Worm (Caenorhabditis elegans) whole organism, midembryonic: ENCODE measurements around the gene M110.8.

ENCODE experiments used
- T22C8.4 ChIP-seq: fragments of 200-800 bp; sonication (Bioruptor generic); IDR thresholded peaks from 2 replicates; pipeline ENCODE4 v1.3.6; 2022; ENCODE audit warnings: missing genetic modification characterization, missing compliant biosample characterization
- cog-1 ChIP-seq: sonication (generic microtip); optimal IDR thresholded peaks from 2 replicates; lab custom pipeline; 2016; ENCODE audit warnings: missing genetic modification characterization, missing compliant biosample characterization
- flt-1 ChIP-seq: fragments of 200-800 bp; sonication (Bioruptor generic); IDR thresholded peaks from 2 replicates; pipeline ENCODE4 v1.3.6; 2022; ENCODE audit warnings: missing genetic modification characterization, missing compliant biosample characterization
- klf-2 ChIP-seq: fragments of 200-800 bp; sonication (Bioruptor generic); conservative IDR thresholded peaks from 2 replicates; pipeline ENCODE4 v1.3.6; 2022; ENCODE audit warnings: missing genetic modification reagents, missing genetic modification characterization, missing compliant biosample characterization
- med-1 ChIP-seq: sonication (generic microtip); optimal IDR thresholded peaks from 2 replicates; lab custom pipeline; 2017; ENCODE audit warnings: missing genetic modification characterization, mild to moderate bottlenecking, missing compliant biosample characterization, antibody characterized with exemption, missing genetic modification reagents; ENCODE audit not compliant: insufficient read depth
- ref-1 ChIP-seq: fragments of 200-800 bp; sonication (Bioruptor generic); conservative IDR thresholded peaks from 2 replicates; pipeline ENCODE4 v1.3.6; 2022; ENCODE audit warnings: missing genetic modification reagents, missing genetic modification characterization, missing compliant biosample characterization
- tab-1 ChIP-seq: fragments of 200-800 bp; sonication (Bioruptor generic); IDR thresholded peaks from 2 replicates; pipeline ENCODE4 v1.3.6; 2022; ENCODE audit warnings: missing genetic modification characterization, missing compliant biosample characterization
- ztf-23 ChIP-seq: fragments of 200-800 bp; sonication (Bioruptor generic); IDR thresholded peaks from 2 replicates; pipeline ENCODE4 v1.3.6; 2022; ENCODE audit warnings: missing genetic modification reagents, missing genetic modification characterization, missing compliant biosample characterization
- ztf-29 ChIP-seq: fragments of 200-800 bp; sonication (Bioruptor generic); IDR thresholded peaks from 2 replicates; pipeline ENCODE4 v1.3.6; 2022; ENCODE audit warnings: missing genetic modification reagents, missing genetic modification characterization, missing compliant biosample characterization

M110.8 gene

DNA sequence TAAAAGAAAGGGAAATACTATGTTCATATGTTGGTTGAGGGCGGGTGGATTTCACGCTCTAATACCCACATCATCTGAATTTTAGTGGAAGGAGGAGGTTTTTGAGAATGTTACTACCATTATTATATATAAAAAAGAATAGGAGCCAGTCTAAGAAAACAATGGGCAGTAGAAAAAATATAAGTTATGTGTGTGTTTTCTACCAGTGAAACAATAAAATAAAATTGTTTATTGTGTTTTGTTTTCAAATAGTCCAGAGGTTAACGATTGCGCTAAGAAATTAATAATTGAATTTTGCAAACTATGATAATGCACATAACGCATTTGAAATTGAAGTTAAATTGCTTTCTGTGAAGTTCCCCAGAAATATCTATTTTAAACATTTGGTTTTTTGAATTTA, at the start of gene M110.8:
Gene M110.8, minus strand, starts transcription at position 101 of the 400 bp plus-strand sequence.
- TF ChIP-seq cog-1 (tag; lab: Kevin White, UChicago) (no peak), flt-1 (GFP tag; lab: Robert Waterston, UW) (no peak), ztf-23 (no peak), klf-2 (GFP tag; lab: Robert Waterston, UW) (no peak), ref-1 (GFP tag; lab: Robert Waterston, UW) (no peak), med-1 (GFP tag; lab: Kevin White, UChicago) (no peak), T22C8.4 (GFP tag; lab: Robert Waterston, UW) (no peak), ztf-29 (GFP tag; lab: Robert Waterston, UW) (no peak), tab-1 (GFP tag; lab: Robert Waterston, UW) (no peak)

DNA sequence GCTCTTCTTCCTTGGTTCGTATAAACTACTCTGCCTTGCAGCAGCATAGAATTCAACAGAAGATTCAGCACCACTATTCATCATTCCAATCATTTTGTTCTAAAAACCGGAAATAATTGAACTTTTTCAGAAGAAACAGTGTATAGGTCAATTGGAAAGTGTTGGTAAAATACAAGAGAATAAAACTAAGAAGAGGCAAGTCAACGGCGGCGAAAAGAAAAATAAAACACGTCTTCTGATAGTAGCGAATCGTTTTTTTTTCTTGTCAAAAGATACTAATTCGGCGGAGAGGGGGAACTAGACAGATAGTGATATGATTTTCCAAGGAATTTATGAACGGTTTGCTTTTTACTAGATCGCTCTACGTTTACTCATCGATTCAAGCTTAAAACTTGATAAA, 49.7 kb upstream of the M110.8 start, which contains the start of gene F35C11.6:
Gene F35C11.6, minus strand, starts transcription at position 101 of the 400 bp plus-strand sequence.
- TF ChIP-seq ztf-23 (no peak), T22C8.4 (GFP tag; lab: Robert Waterston, UW) (no peak), ref-1 (GFP tag; lab: Robert Waterston, UW) (no peak), flt-1 (GFP tag; lab: Robert Waterston, UW) (no peak), klf-2 (GFP tag; lab: Robert Waterston, UW) (no peak), med-1 (GFP tag; lab: Kevin White, UChicago) (no peak), ztf-29 (GFP tag; lab: Robert Waterston, UW) (no peak), tab-1 (GFP tag; lab: Robert Waterston, UW) (no peak), cog-1 (tag; lab: Kevin White, UChicago) (no peak)

DNA sequence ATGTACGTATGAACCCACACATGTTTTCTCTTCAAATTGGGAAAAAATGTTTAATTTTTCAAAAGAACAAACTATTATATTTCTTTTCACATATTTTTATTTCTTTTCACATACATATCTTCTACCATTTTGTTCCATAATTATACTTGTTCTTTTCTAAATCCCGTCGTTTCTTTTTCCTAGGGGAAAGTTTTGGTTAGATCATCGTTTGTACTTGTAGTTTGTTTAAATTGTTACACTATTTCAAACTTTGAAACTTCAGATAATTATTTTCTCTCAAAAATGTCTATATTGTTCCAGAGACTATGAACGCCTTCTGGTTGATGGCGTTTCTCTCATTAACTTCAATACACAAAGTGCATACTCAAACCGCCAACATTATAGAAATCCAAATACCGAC, 46.6 kb upstream of the M110.8 start, which contains the start of gene F35C11.7:
Gene F35C11.7, plus strand, starts transcription at position 301 of the 400 bp plus-strand sequence.
- no peak for TF ChIP-seq tab-1 (GFP tag; lab: Robert Waterston, UW)

DNA sequence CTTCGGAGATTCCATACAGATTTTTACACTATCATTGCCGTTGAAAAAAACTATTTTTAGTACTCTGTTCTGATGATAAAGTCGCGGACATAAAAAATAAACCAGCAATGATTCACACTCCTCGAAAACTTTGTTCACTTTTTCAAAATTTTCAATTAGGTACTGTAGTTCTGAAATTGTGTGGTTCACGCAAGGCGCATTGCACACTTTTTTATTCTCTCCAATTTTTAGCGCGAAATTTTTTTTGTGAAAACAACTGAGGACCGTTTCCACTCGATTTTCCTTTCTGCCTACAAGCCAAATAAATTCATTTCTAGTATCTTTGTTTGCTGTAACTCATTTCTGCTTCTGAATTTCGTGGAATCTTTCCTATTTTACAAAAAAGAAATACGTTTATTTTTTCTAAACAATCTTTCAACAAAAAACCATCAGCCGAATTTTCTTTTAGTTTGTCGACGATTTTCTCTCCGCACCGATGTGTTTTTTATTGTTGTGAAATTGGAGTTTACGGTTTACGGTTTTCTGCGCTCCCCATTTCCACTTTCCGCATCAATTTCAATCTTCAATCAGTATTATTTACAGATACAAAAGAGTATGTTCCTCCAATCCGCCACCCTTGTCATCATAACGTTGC, 43.9 kb upstream of the M110.8 start, which contains the start of gene F35C11.5:
Gene F35C11.5, plus strand, starts transcription at position 584 of the 634 bp plus-strand sequence.
- no peak for TF ChIP-seq ref-1 (GFP tag; lab: Robert Waterston, UW)

DNA sequence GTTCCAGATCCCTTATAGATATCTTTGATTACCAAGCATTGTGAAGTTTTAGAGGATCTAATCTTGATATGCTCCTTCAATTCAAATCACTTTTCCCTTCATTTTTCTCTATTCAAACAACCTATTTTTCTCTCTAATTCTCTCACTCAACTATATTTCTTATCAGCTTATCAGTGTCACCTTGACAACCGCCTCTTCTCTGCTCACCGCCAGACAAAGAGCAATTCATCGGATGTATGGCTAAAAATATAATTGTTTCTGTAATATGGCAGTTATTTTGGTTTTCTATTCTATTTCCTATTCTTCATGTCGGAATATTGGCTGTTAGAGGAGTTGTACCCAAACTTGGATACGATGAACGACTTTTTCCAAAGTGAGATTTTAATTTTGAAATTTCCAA, 40.3 kb upstream of the M110.8 start:
- TF ChIP-seq klf-2 (GFP tag; lab: Robert Waterston, UW) (no peak), tab-1 (GFP tag; lab: Robert Waterston, UW) (no peak), ztf-29 (GFP tag; lab: Robert Waterston, UW) (no peak), med-1 (GFP tag; lab: Kevin White, UChicago) (no peak), ref-1 (GFP tag; lab: Robert Waterston, UW) (no peak), flt-1 (GFP tag; lab: Robert Waterston, UW) (no peak), ztf-23 (no peak), cog-1 (tag; lab: Kevin White, UChicago) (no peak), T22C8.4 (GFP tag; lab: Robert Waterston, UW) (no peak)

DNA sequence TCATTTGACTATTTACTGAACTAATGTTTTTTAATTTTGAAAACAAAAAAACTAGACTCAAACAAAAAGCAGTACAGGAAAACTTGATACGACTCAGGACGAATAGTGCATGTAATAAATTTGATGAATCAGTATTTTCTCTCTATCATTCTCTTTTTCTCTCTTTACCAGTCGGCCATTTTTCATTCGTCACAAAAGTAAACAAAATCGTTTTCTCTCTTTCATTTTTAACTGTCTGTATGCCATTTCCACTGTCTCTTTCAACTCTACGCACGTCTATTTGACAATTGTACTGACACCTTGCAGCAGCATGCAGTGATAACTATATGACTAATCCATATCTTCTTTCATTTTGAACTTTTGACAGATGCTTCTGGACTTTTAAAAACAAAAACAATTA, 39.4 kb upstream of the M110.8 start, which contains the start of the genes F35C11.2 and F35C11.4:
Gene F35C11.2, minus strand, starts transcription at position 90 of the 400 bp plus-strand sequence.
Gene F35C11.4, plus strand, starts transcription at position 260 of the 400 bp plus-strand sequence.
- TF ChIP-seq ref-1 (GFP tag; lab: Robert Waterston, UW) (no peak), tab-1 (GFP tag; lab: Robert Waterston, UW) (no peak), med-1 (GFP tag; lab: Kevin White, UChicago) (no peak), T22C8.4 (GFP tag; lab: Robert Waterston, UW) (no peak), klf-2 (GFP tag; lab: Robert Waterston, UW) (no peak), ztf-29 (GFP tag; lab: Robert Waterston, UW) (no peak), cog-1 (tag; lab: Kevin White, UChicago) (no peak)

DNA sequence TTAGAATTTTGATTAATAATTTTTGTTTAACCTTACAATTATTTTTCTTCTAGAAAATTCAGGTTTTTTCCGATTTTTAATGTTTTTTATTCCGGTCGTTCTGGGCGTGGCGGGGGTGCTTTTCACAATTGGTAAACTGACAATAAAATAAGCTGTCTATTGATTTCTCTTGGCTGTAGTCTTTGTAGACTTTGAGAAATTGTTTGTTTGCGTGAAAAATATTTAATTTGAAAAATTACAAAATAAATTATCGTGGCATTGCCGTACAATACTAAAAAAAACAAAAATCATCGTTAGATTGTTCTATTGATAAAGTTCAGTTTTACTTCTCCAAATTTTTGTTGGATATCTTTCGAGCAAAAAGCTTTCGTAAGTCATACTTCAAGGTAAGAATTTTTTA, 37.1 kb upstream of the M110.8 start, which contains the start of gene F35C11.3:
Gene F35C11.3, plus strand, starts transcription at position 301 of the 400 bp plus-strand sequence.
- TF ChIP-seq ztf-23 (no peak), T22C8.4 (GFP tag; lab: Robert Waterston, UW) (no peak), cog-1 (tag; lab: Kevin White, UChicago) (no peak), med-1 (GFP tag; lab: Kevin White, UChicago) (no peak), ztf-29 (GFP tag; lab: Robert Waterston, UW) (no peak), ref-1 (GFP tag; lab: Robert Waterston, UW) (no peak), klf-2 (GFP tag; lab: Robert Waterston, UW) (no peak), flt-1 (GFP tag; lab: Robert Waterston, UW) (no peak), tab-1 (GFP tag; lab: Robert Waterston, UW) (no peak)

DNA sequence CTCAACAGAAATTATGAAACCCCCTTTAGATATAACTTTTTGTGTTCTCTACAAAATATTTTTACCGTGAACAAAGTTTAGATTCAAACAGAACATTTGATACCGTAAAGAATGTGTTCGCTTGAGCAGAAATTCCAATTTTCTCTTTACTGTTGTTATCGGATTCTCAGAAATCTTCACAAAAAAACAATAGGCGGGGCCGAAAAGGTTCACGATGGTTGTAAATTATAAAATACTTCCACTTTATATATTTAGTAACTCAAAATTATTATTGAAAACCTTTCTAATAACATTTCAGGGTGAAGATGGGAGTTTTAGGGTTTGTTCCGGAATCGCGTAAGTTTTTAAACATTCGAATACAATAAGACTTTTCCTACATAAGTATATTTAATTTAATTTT, 28.8 kb upstream of the M110.8 start, which contains the start of gene nlp-5:
Gene nlp-5, plus strand, starts transcription at position 301 of the 400 bp plus-strand sequence.
- TF ChIP-seq ztf-29 (GFP tag; lab: Robert Waterston, UW) = no peak
- TF ChIP-seq med-1 (GFP tag; lab: Kevin White, UChicago) = no peak
- no peak for TF ChIP-seq cog-1 (tag; lab: Kevin White, UChicago)
- TF ChIP-seq ztf-23 = no peak
- no peak for TF ChIP-seq tab-1 (GFP tag; lab: Robert Waterston, UW)
- TF ChIP-seq flt-1 (GFP tag; lab: Robert Waterston, UW) = no peak
- TF ChIP-seq klf-2 (GFP tag; lab: Robert Waterston, UW) = no peak
- TF ChIP-seq ref-1 (GFP tag; lab: Robert Waterston, UW) = no peak
- TF ChIP-seq T22C8.4 (GFP tag; lab: Robert Waterston, UW) = no peak

DNA sequence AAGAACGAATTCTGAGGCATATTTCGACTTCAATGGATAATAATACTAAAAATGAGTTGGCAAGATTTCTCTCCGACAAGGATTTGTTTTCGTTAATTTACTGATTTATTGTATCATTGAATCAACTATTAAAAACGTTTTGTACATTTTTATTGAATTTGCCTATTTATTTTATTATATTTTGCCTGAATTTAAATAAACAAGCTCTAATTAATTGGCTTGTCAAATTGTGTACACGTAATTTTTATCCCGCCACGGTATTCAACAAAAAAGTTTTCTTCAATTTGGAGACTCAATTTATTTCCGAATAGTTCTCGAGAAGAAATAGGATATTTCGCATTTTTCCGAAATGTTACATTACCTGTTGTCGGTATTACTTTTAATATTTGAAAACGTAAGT, 23.1 kb upstream of the M110.8 start, which contains the start of gene M110.7:
Gene M110.7, plus strand, starts transcription at position 301 of the 400 bp plus-strand sequence.
- TF ChIP-seq ztf-29 (GFP tag; lab: Robert Waterston, UW) = no peak
- no peak for TF ChIP-seq ref-1 (GFP tag; lab: Robert Waterston, UW)
- no peak for TF ChIP-seq tab-1 (GFP tag; lab: Robert Waterston, UW)
- no peak for TF ChIP-seq med-1 (GFP tag; lab: Kevin White, UChicago)
- TF ChIP-seq T22C8.4 (GFP tag; lab: Robert Waterston, UW) = no peak
- TF ChIP-seq cog-1 (tag; lab: Kevin White, UChicago) = no peak
- TF ChIP-seq ztf-23 = no peak
- TF ChIP-seq klf-2 (GFP tag; lab: Robert Waterston, UW) = no peak
- no peak for TF ChIP-seq flt-1 (GFP tag; lab: Robert Waterston, UW)
